Worm (Caenorhabditis elegans) whole organism, early embryonic: ENCODE measurements around the gene F14D7.18.

Source experiments
- B0310.2 ChIP-seq: sonication (generic microtip); optimal IDR thresholded peaks from 2 replicates; lab custom pipeline; 2016; ENCODE audit warnings: mild to moderate bottlenecking, missing genetic modification characterization, missing compliant biosample characterization
- F13C5.2 ChIP-seq: sonication (generic microtip); optimal IDR thresholded peaks from 2 replicates; lab custom pipeline; 2017; ENCODE audit warnings: mild to moderate bottlenecking, missing genetic modification characterization, inconsistent platforms, missing compliant biosample characterization
- aly-1 ChIP-seq: sonication (generic microtip); optimal IDR thresholded peaks from 2 replicates; lab custom pipeline; 2016; ENCODE audit warnings: missing genetic modification characterization, missing compliant biosample characterization
- ama-1 ChIP-seq: fragments of 150-350 bp; optimal IDR thresholded peaks from 2 replicates; lab custom pipeline; 2014
- ceh-13 ChIP-seq: fragments of 200-800 bp; sonication (Bioruptor generic); optimal IDR thresholded peaks from 2 replicates; lab custom pipeline; 2018; ENCODE audit warnings: mild to moderate bottlenecking, missing genetic modification characterization, missing compliant biosample characterization
- ceh-36 ChIP-seq: sonication (generic microtip); optimal IDR thresholded peaks from 2 replicates; lab custom pipeline; 2016; ENCODE audit warnings: missing genetic modification characterization, inconsistent platforms, missing compliant biosample characterization
- ets-7 ChIP-seq: sonication (generic microtip); optimal IDR thresholded peaks from 2 replicates; lab custom pipeline; 2016; ENCODE audit warnings: missing genotype, missing genetic modification characterization, missing compliant biosample characterization
- flt-1 ChIP-seq: fragments of 200-800 bp; sonication (Bioruptor generic); IDR thresholded peaks from 2 replicates; pipeline ENCODE4 v1.3.6; 2022; ENCODE audit warnings: missing genetic modification characterization, missing compliant biosample characterization
- hmbx-1 ChIP-seq: sonication (generic microtip); optimal IDR thresholded peaks from 2 replicates; lab custom pipeline; 2016; ENCODE audit warnings: mild to moderate bottlenecking, missing genetic modification characterization, missing compliant biosample characterization
- hmg-4 ChIP-seq: fragments of 200-800 bp; sonication (Bioruptor generic); optimal IDR thresholded peaks from 2 replicates; lab custom pipeline; 2018; ENCODE audit warnings: mild to moderate bottlenecking, missing genetic modification characterization, missing compliant biosample characterization
- hnd-1 ChIP-seq: sonication (generic microtip); optimal IDR thresholded peaks from 2 replicates; lab custom pipeline; 2016; ENCODE audit warnings: missing genetic modification characterization, missing compliant biosample characterization
- pes-1 ChIP-seq: fragments of 200-800 bp; sonication (Bioruptor generic); IDR thresholded peaks from 2 replicates; pipeline ENCODE4 v1.3.6; 2022; ENCODE audit warnings: missing genetic modification reagents, missing genetic modification characterization, missing compliant biosample characterization
- scrt-1 ChIP-seq: fragments of 200-800 bp; sonication (Bioruptor generic); IDR thresholded peaks from 2 replicates; pipeline ENCODE4 v1.3.6; 2022; ENCODE audit warnings: missing genetic modification characterization, missing compliant biosample characterization
- sea-1 ChIP-seq: fragments of 200-800 bp; sonication (Bioruptor generic); conservative IDR thresholded peaks from 2 replicates; pipeline ENCODE4 v1.3.6; 2022; ENCODE audit warnings: missing genetic modification characterization, missing compliant biosample characterization
- tbx-11 ChIP-seq: fragments of 200-800 bp; sonication (Bioruptor generic); IDR thresholded peaks from 2 replicates; pipeline ENCODE4 v1.3.6; 2022; ENCODE audit warnings: missing genetic modification characterization, missing compliant biosample characterization
- tbx-37 ChIP-seq: fragments of 200-800 bp; sonication (Bioruptor generic); conservative IDR thresholded peaks from 2 replicates; pipeline ENCODE4 v1.3.6; 2022; ENCODE audit warnings: missing genetic modification reagents, missing genetic modification characterization, missing compliant biosample characterization
- tra-4 ChIP-seq: sonication (generic microtip); optimal IDR thresholded peaks from 2 replicates; lab custom pipeline; 2017; ENCODE audit warnings: missing genetic modification characterization, missing compliant biosample characterization

Gene F14D7.18

DNA sequence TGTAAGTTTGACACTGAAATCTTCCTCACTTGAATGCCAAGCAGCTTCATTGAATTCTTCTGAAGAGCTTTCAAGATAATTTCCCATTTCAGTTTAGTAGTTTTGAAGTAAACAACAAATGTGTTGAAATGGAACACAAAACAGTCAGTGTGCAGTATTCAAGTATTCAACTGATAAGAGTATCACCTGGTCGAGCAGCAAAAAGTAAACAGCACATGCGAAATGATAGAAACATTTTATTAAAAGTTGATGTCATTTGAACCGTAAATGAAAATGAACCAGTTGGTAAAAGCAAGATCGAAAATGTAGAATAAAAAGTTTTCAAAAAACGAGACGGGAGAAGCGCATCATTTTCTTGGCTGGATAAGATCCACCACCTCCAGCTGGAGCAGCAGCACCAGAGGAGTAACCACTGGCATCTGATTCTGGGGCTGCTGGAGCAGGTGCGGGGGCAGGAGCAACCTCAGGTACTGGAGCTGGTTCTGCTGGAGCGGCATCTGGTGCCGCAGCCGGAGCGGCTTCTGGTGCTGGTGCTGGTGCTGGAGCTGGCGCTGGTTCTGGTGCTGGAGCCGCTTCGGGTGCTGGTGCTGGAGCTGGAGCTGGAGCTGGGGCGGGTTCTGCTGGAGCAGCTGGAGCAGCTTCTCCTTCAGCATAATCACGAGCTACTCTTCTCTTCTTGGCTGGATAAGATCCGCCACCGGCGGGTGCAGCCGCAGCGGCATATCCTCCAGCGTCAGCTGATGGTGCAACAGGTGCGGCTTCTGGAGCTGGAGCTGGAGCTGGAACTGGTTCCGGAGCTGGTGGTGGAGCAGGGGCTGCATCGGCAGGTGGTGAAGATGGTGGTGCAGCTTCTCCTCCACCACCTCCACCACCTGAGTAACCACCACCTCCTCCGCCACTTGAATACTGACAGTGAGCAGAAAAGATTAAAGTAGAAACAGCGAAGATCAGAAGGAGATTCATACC, 34.2 kb upstream of the F14D7.18 start, which contains the start of the genes F47B8.4 and F47B8.18:
TSS of gene F47B8.4 (minus strand) at position 172 of the 966 bp plus-strand sequence.
TSS of gene F47B8.18 (minus strand) at position 963 of the 966 bp plus-strand sequence.
- no peak for TF ChIP-seq pes-1
- TF ChIP-seq aly-1: peak; percentile 26

- TF ChIP-seq tra-4 (tag; lab: Kevin White, UChicago): no peak
- TF ChIP-seq ets-7 (tag; lab: Kevin White, UChicago): no peak
- TF ChIP-seq ama-1 (lab: Kevin White, UChicago): no peak
- TF ChIP-seq pes-1: no peak
- TF ChIP-seq sea-1 (GFP tag; lab: Robert Waterston, UW): no peak
- no peak for TF ChIP-seq ceh-13 (GFP tag; lab: Kevin White, UChicago)
- TF ChIP-seq flt-1: no peak
- no peak for TF ChIP-seq tbx-37 (GFP tag; lab: Robert Waterston, UW)
- TF ChIP-seq scrt-1 (GFP tag; lab: Robert Waterston, UW): no peak
- TF ChIP-seq hnd-1 (tag; lab: Kevin White, UChicago): no peak
- no peak for TF ChIP-seq hmbx-1 (tag; lab: Kevin White, UChicago)
- TF ChIP-seq F13C5.2: no peak
- TF ChIP-seq hmg-4 (GFP tag; lab: Kevin White, UChicago): no peak
- TF ChIP-seq B0310.2 (tag; lab: Kevin White, UChicago): no peak
- TF ChIP-seq tbx-11 (GFP tag; lab: Robert Waterston, UW): no peak
- TF ChIP-seq aly-1: no peak
- TF ChIP-seq ceh-36 (tag; lab: Kevin White, UChicago): no peak
Measured at ce11 chrV:14322743-14323142, 32.2 kb upstream of the F14D7.18 start, which contains the start of gene F47B8.3. F47B8.3 (minus strand) TSS chrV:14323003.

ce11 chrV:14320730-14321319, 30.3 kb upstream of the F14D7.18 start:
- 0 out of 2 replicates have a peak, but pooled peaks have one; percentile 21 for TF ChIP-seq sea-1 (GFP tag; lab: Robert Waterston, UW)
- no peak for TF ChIP-seq aly-1

- TF ChIP-seq flt-1 (no peak), B0310.2 (tag; lab: Kevin White, UChicago) (no peak)
Measured at ce11 chrV:14320246-14320645, 29.7 kb upstream of the F14D7.18 start, which contains the start of gene F47B8.14. F47B8.14 (plus strand) TSS chrV:14320546.

DNA sequence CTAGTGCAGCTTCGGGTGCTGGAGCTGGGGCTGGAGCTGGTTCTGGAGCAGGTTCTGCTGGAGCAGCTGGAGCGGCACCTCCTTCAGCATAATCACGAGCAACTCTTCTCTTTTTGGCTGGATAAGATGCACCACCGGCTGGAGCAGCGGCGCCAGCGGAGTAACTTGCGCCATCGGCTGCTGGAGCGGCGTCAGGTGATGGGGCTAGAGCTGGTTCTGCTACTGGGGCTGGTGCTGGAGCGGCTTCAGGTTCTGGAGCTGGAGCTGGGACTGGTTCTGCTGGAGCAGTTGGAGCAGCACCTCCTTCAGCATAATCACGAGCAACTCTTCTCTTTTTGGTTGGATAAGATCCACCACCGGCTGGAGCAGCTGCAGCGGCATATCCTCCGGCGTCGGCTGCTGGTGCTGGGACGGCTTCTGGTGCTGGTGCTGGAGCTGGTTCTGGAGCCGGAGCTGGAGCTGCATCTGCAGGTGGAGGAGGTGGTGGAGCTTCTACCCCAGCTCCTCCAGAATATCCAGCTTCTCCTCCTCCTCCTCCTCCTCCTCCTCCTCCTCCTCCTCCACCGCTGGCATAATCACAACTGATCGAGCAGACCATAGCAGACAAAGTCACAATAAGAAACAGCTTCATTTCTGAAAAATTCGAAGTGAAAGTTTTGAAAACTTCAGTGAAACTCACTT, 28.7 kb upstream of the F14D7.18 start, which contains the start of gene F47B8.13:
TSS of gene F47B8.13 (minus strand) at position 631 of the 681 bp plus-strand sequence.
- TF ChIP-seq B0310.2 (tag; lab: Kevin White, UChicago) (no peak), aly-1 (peak; percentile 55)

- no peak for TF ChIP-seq ceh-13 (GFP tag; lab: Kevin White, UChicago)
- TF ChIP-seq pes-1: no peak
- no peak for TF ChIP-seq F13C5.2
- TF ChIP-seq hmg-4 (GFP tag; lab: Kevin White, UChicago): no peak
- TF ChIP-seq tra-4 (tag; lab: Kevin White, UChicago): no peak
- TF ChIP-seq tbx-11 (GFP tag; lab: Robert Waterston, UW): no peak
- TF ChIP-seq tbx-37 (GFP tag; lab: Robert Waterston, UW): no peak
- TF ChIP-seq B0310.2 (tag; lab: Kevin White, UChicago): no peak
- no peak for TF ChIP-seq flt-1
- no peak for TF ChIP-seq ceh-36 (tag; lab: Kevin White, UChicago)
- no peak for TF ChIP-seq hnd-1 (tag; lab: Kevin White, UChicago)
- no peak for TF ChIP-seq ama-1 (lab: Kevin White, UChicago)
Measured at ce11 chrV:14317621-14318020, 27.1 kb upstream of the F14D7.18 start.

DNA sequence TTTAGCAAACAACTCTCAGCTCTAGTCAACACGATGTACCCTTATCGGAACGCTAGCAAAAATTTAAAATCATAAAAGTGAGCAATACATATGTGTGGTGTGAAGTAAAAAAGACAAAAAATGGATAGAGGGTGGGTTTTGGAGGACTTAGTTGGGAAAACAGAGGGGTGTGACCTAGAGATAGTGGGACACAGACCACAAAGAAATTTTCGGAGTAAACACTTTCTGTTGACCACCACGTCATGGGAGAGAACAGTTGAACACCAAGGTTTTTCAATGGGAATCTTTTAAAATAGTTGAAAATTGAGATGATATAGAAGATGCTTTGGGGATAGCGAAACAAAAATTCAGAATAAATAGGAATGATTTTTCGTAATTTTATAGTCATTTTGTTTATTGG, 26.7 kb upstream of the F14D7.18 start:
- no peak for TF ChIP-seq F13C5.2
- no peak for TF ChIP-seq tbx-37 (GFP tag; lab: Robert Waterston, UW)
- no peak for TF ChIP-seq pes-1
- no peak for TF ChIP-seq scrt-1 (GFP tag; lab: Robert Waterston, UW)
- TF ChIP-seq ceh-13 (GFP tag; lab: Kevin White, UChicago): no peak
- no peak for TF ChIP-seq ceh-36 (tag; lab: Kevin White, UChicago)
- TF ChIP-seq tbx-11 (GFP tag; lab: Robert Waterston, UW): no peak
- no peak for TF ChIP-seq flt-1
- TF ChIP-seq B0310.2 (tag; lab: Kevin White, UChicago): no peak
- TF ChIP-seq hmbx-1 (tag; lab: Kevin White, UChicago): no peak
- TF ChIP-seq tra-4 (tag; lab: Kevin White, UChicago): no peak
- TF ChIP-seq hmg-4 (GFP tag; lab: Kevin White, UChicago): no peak
- TF ChIP-seq hnd-1 (tag; lab: Kevin White, UChicago): no peak
- TF ChIP-seq aly-1: no peak
- no peak for TF ChIP-seq sea-1 (GFP tag; lab: Robert Waterston, UW)
- no peak for TF ChIP-seq ets-7 (tag; lab: Kevin White, UChicago)
- TF ChIP-seq ama-1 (lab: Kevin White, UChicago): no peak
